Fruit fly (Drosophila melanogaster): ENCODE data around the gene Rpn3.

Rpn3 gene

dm6 chr2L:19051534-19052100 lies at the start of gene Rpn3 (continued):
- TF ChIP-seq gt (GFP tag; IDR thresholded peaks at IDR 0.05) (0 out of 2 replicates have a peak, but pooled peaks have one; percentile 19), CG4360 (GFP tag; IDR thresholded peaks at IDR 0.05) (no peak), mld (GFP tag; IDR thresholded peaks at IDR 0.05; ENCODE audit: partially characterized antibody) (no peak), Stat92E (GFP tag; optimal IDR thresholded peaks at IDR 0.05) (no peak), CG6254 (GFP tag; optimal IDR thresholded peaks at IDR 0.05) (no peak), Sox100B (GFP tag; optimal IDR thresholded peaks at IDR 0.05) (no peak), CG7963 (GFP tag; IDR thresholded peaks at IDR 0.05; ENCODE audit: partially characterized antibody) (no peak), HmgZ (tag; optimal IDR thresholded peaks at IDR 0.05) (peak; percentile 86), rib (GFP tag; IDR thresholded peaks at IDR 0.05) (peak; percentile 66; the same call in 1 of the 2 replicates), fd64A (GFP tag; optimal IDR thresholded peaks at IDR 0.05) (no peak), Med (GFP tag) (peak; percentile 96), Atf3 (GFP tag; optimal IDR thresholded peaks at IDR 0.05) (peak; percentile 76), NK7.1 (GFP tag; optimal IDR thresholded peaks at IDR 0.05) (peak; percentile 63), Optix (GFP tag; IDR thresholded peaks at IDR 0.05) (no peak), vfl (GFP tag; optimal IDR thresholded peaks at IDR 0.05) (peak; percentile 84), CG4328 (GFP tag; optimal IDR thresholded peaks at IDR 0.05) (peak; percentile 36), odd (GFP tag; optimal IDR thresholded peaks at IDR 0.05) (no peak), esg (GFP tag; conservative IDR thresholded peaks at IDR 0.05) (peak; percentile 84), jigr1 (GFP tag; IDR thresholded peaks at IDR 0.05) (peak; percentile 51; the same call in 1 of the 3 replicates), CG42726 (GFP tag; IDR thresholded peaks at IDR 0.05; ENCODE audit: partially characterized antibody) (no peak), D (optimal IDR thresholded peaks at IDR 0.05) (no peak), D (GFP tag; optimal IDR thresholded peaks at IDR 0.05) (peak; percentile 55), ase (GFP tag; IDR thresholded peaks at IDR 0.05) (peak; percentile 86), CG7745 (tag; optimal IDR thresholded peaks at IDR 0.05) (no peak), sob (GFP tag; IDR thresholded peaks at IDR 0.05) (peak; percentile 86), cato (GFP tag; optimal IDR thresholded peaks at IDR 0.05; ENCODE audit: borderline replicate concordance) (peak; percentile 80), CG2202 (tag; optimal IDR thresholded peaks at IDR 0.05) (peak; percentile 62), CG17802 (tag; optimal IDR thresholded peaks at IDR 0.05) (peak; percentile 54), caup (GFP tag; optimal IDR thresholded peaks at IDR 0.05; ENCODE audit: severe bottlenecking) (peak; percentile 73), pzg (GFP tag; optimal IDR thresholded peaks at IDR 0.05) (peak; percentile 53), CG17359 (tag; optimal IDR thresholded peaks at IDR 0.05) (peak; percentile 86), CG32532 (GFP tag; IDR thresholded peaks at IDR 0.05) (peak; percentile 88), CG14014 (GFP tag; IDR thresholded peaks at IDR 0.05) (peak; percentile 82), NFAT (GFP tag; IDR thresholded peaks at IDR 0.05) (peak; percentile 63), trh (GFP tag; optimal IDR thresholded peaks at IDR 0.05) (peak; percentile 71), CG3726 (GFP tag; IDR thresholded peaks at IDR 0.05) (peak; percentile 54; the same call in 1 of the 3 replicates), lbe (GFP tag; optimal IDR thresholded peaks at IDR 0.05) (peak; percentile 86), CG17612 (GFP tag; IDR thresholded peaks at IDR 0.05) (peak; percentile 83), toy (GFP tag; IDR thresholded peaks at IDR 0.05) (0 out of 2 replicates have a peak, but pooled peaks have one; percentile 23), Xrp1 (GFP tag; IDR thresholded peaks at IDR 0.05) (peak; percentile 93), Tbp (GFP tag; optimal IDR thresholded peaks at IDR 0.05) (no peak), Jarid2 (GFP tag; optimal IDR thresholded peaks at IDR 0.05) (no peak), Bteb2 (GFP tag; optimal IDR thresholded peaks at IDR 0.05) (peak; percentile 82), gsb-n (tag; optimal IDR thresholded peaks at IDR 0.05) (peak; percentile 69), Meics (GFP tag; optimal IDR thresholded peaks at IDR 0.05) (peak; percentile 76), Hey (tag; optimal IDR thresholded peaks at IDR 0.05) (no peak), CG2712 (tag; optimal IDR thresholded peaks at IDR 0.05) (peak; percentile 89), Sox102F (GFP tag; optimal IDR thresholded peaks at IDR 0.05) (peak; percentile 91), CG10366 (GFP tag; IDR thresholded peaks at IDR 0.05) (peak; percentile 84), CG12299 (tag; optimal IDR thresholded peaks at IDR 0.05) (peak; percentile 68)
